Worm (Caenorhabditis elegans) whole organism, young adult: ENCODE results near the gene F19H6.6.

Experiments
- B0019.2 ChIP-seq: fragments of 200-800 bp; sonication (Bioruptor generic); conservative IDR thresholded peaks from 2 replicates; pipeline ENCODE4 v1.3.6; 2022; ENCODE audit warnings: missing genetic modification reagents, missing genetic modification characterization, missing compliant biosample characterization
- B0261.1 ChIP-seq: sonication (generic microtip); optimal IDR thresholded peaks from 2 replicates; lab custom pipeline; 2016; ENCODE audit warnings: mild to moderate bottlenecking, missing genetic modification characterization, moderate library complexity, missing compliant biosample characterization
- F49E8.2 ChIP-seq: sonication (generic microtip); optimal IDR thresholded peaks from 3 replicates; lab custom pipeline; 2017; ENCODE audit warnings: missing genetic modification characterization, mild to moderate bottlenecking, missing compliant biosample characterization, antibody characterized with exemption, moderate library complexity; ENCODE audit not compliant: insufficient read depth
- Y56A3A.18 ChIP-seq: fragments of 200-800 bp; sonication (Bioruptor generic); IDR thresholded peaks from 2 replicates; pipeline ENCODE4 v1.3.6; 2022; ENCODE audit warnings: missing genetic modification reagents, missing genetic modification characterization, missing compliant biosample characterization

DNA sequence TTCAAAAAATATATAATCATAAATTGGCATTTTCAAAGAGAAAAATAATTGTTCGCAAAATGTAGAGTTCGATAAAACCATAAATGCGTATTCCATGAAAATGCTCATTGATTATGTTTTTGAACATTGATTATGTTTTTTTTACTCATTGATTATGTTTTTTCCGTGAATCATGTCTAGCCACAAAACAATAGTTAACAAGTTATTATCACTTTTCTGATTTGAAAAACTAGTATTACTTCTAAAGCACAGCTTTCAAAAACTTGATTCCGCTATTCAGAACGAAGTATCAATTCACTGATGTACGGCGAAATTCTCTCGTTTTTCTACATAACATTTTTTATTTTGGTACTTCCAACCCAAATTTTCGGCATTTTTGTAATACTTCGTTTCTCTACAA is 24.8 kb upstream of the F19H6.6 start, which contains the start of gene srd-48:
- TF ChIP-seq F49E8.2 (tag; lab: Kevin White, UChicago) (no peak), B0019.2 (GFP tag; lab: Robert Waterston, UW) (no peak), B0261.1 (tag; lab: Kevin White, UChicago) (no peak), Y56A3A.18 (GFP tag; lab: Robert Waterston, UW) (no peak)
